Fruit fly (Drosophila melanogaster): ENCODE measurements around the gene mud.

mud gene

dm6 chrX:14242941-14243736 lies 4.4 kb upstream of the mud start, which contains the start of gene CG32599 (continued):
- peak; percentile 10 for TF ChIP-seq CG18599 (GFP tag; optimal IDR thresholded peaks at IDR 0.05)
- TF ChIP-seq Lim3 (GFP tag; IDR thresholded peaks at IDR 0.05) = no peak
- peak; percentile 38 for TF ChIP-seq Rfx (GFP tag; IDR thresholded peaks at IDR 0.05)
- no peak for TF ChIP-seq CG7372 (GFP tag; IDR thresholded peaks at IDR 0.05)
- no peak for TF ChIP-seq dati (GFP tag; IDR thresholded peaks at IDR 0.05)
- TF ChIP-seq CG1024 (GFP tag; IDR thresholded peaks at IDR 0.05) = peak; percentile 43; the same call in 1 of the 2 replicates
- peak; percentile 46 for TF ChIP-seq CG2116 (GFP tag; optimal IDR thresholded peaks at IDR 0.05)
- TF ChIP-seq dysf (GFP tag; IDR thresholded peaks at IDR 0.05) = no peak
- peak; percentile 31; the same call in 1 of the 2 replicates for TF ChIP-seq al (GFP tag; IDR thresholded peaks at IDR 0.05)
- TF ChIP-seq mld (GFP tag; IDR thresholded peaks at IDR 0.05; ENCODE audit: partially characterized antibody) = peak; percentile 50; the same call in 1 of the 3 replicates
- TF ChIP-seq CoRest (tag; optimal IDR thresholded peaks at IDR 0.05) = peak; percentile 55
- peak; percentile 37 for TF ChIP-seq D19A (tag; optimal IDR thresholded peaks at IDR 0.05)
- peak; percentile 67 for TF ChIP-seq CG2712 (tag; optimal IDR thresholded peaks at IDR 0.05)
- TF ChIP-seq Oli (tag; optimal IDR thresholded peaks at IDR 0.05) = peak; percentile 11
- peak; percentile 70 for TF ChIP-seq vvl (GFP tag; IDR thresholded peaks at IDR 0.05)
- no peak for TF ChIP-seq Rx (GFP tag; IDR thresholded peaks at IDR 0.05)
- TF ChIP-seq Sox100B (GFP tag; optimal IDR thresholded peaks at IDR 0.05) = peak; percentile 27
- TF ChIP-seq CG15073 (GFP tag; optimal IDR thresholded peaks at IDR 0.05) = no peak
- peak; percentile 21 for TF ChIP-seq dmrt99B (tag; optimal IDR thresholded peaks at IDR 0.05)
- peak; percentile 54; the same call in 1 of the 3 replicates for TF ChIP-seq ase (GFP tag; IDR thresholded peaks at IDR 0.05)
- 0 out of 2 replicates have a peak, but pooled peaks have one; percentile 42 for TF ChIP-seq sna (GFP tag; IDR thresholded peaks at IDR 0.05; ENCODE audit: partially characterized antibody)
- peak; percentile 40 for TF ChIP-seq CG17802 (tag; optimal IDR thresholded peaks at IDR 0.05)
- peak; percentile 51 for TF ChIP-seq Myb (GFP tag; optimal IDR thresholded peaks at IDR 0.05)
- TF ChIP-seq CG1602 (GFP tag; optimal IDR thresholded peaks at IDR 0.05) = peak; percentile 30
- peak; percentile 55 for TF ChIP-seq ap (GFP tag; IDR thresholded peaks at IDR 0.05)
- TF ChIP-seq CG4730 (GFP tag; IDR thresholded peaks at IDR 0.05) = peak; percentile 42; the same call in 1 of the 2 replicates
- TF ChIP-seq CG18262 (tag; optimal IDR thresholded peaks at IDR 0.05) = peak; percentile 52
- TF ChIP-seq CG9609 (GFP tag; optimal IDR thresholded peaks at IDR 0.05) = no peak
- peak; percentile 30 for TF ChIP-seq Abd-B (GFP tag; optimal IDR thresholded peaks at IDR 0.05)
- peak in 1 of 3 experiments; percentile 16 for TF ChIP-seq lola (GFP tag; optimal IDR thresholded peaks at IDR 0.05)
- TF ChIP-seq E2f2 (GFP tag; IDR thresholded peaks at IDR 0.05) = peak; percentile 73
- TF ChIP-seq amos (GFP tag; IDR thresholded peaks at IDR 0.05; ENCODE audit: partially characterized antibody) = peak; percentile 62
- TF ChIP-seq CG16813 (GFP tag; IDR thresholded peaks at IDR 0.05; ENCODE audit: partially characterized antibody) = peak; percentile 62
- peak; percentile 59; the same call in 2 of the 3 replicates for TF ChIP-seq CG14860 (GFP tag; IDR thresholded peaks at IDR 0.05; ENCODE audit: partially characterized antibody)
- TF ChIP-seq knrl (GFP tag; IDR thresholded peaks at IDR 0.05; ENCODE audit: partially characterized antibody) = peak; percentile 64; the same call in 2 of the 3 replicates
- TF ChIP-seq CG9437 (GFP tag; optimal IDR thresholded peaks at IDR 0.05) = no peak
- TF ChIP-seq CG12391 (tag; optimal IDR thresholded peaks at IDR 0.05) = peak; percentile 62
- no peak for TF ChIP-seq Sry-δ (GFP tag; optimal IDR thresholded peaks at IDR 0.05)
- peak; percentile 25; the same call in 1 of the 2 replicates for TF ChIP-seq CG32767 (GFP tag; IDR thresholded peaks at IDR 0.05)
- TF ChIP-seq CG8359 (GFP tag; optimal IDR thresholded peaks at IDR 0.05; ENCODE audit: borderline replicate concordance) = no peak
- TF ChIP-seq HLH3B (GFP tag; IDR thresholded peaks at IDR 0.05) = peak; percentile 37; the same call in 1 of the 2 replicates
- TF ChIP-seq CG10267 (tag; optimal IDR thresholded peaks at IDR 0.05) = peak; percentile 44
- TF ChIP-seq insv (GFP tag; optimal IDR thresholded peaks at IDR 0.05) = peak in 1 of 2 experiments; percentile 87
- TF ChIP-seq CG31441 (GFP tag; IDR thresholded peaks at IDR 0.05) = peak; percentile 59
- TF ChIP-seq CG4820 (GFP tag; optimal IDR thresholded peaks at IDR 0.05) = peak; percentile 5
- peak; percentile 70; the same call in 2 of the 3 replicates for TF ChIP-seq zfh1 (GFP tag; IDR thresholded peaks at IDR 0.05)
- no peak for TF ChIP-seq ab (GFP tag; optimal IDR thresholded peaks at IDR 0.05)

All from whole organism, embryonic.